Worm (Caenorhabditis elegans) whole organism, L1 larva: Measurements from ENCODE around the gene pus-1.

Source experiments
- ceh-82 ChIP-seq, 3 experiments: fragments of 150-350 bp in 1 of 3; sonication (generic microtip) in 2 of 3; optimal IDR thresholded peaks; 2 replicates each; lab custom pipeline; 2014 to 2017; ENCODE audit warnings: missing biosample characterization in 3 of 3, missing genetic modification characterization in 3 of 3
- dpl-1 ChIP-seq, 3 experiments: fragments of 150-350 bp in 2 of 3; sonication (generic microtip) in 1 of 3; optimal IDR thresholded peaks; 2 replicates each; lab custom pipeline; 2014 to 2017; ENCODE audit warnings: missing biosample characterization in 3 of 3, missing genetic modification characterization in 3 of 3, missing genetic modification reagents in 3 of 3
- jun-1 ChIP-seq: fragments of 150-350 bp; optimal IDR thresholded peaks from 2 replicates; lab custom pipeline; 2014; ENCODE audit warnings: missing biosample characterization, missing genetic modification reagents, missing genetic modification characterization
- mdl-1 ChIP-seq, 2 experiments: fragments of 150-350 bp; optimal IDR thresholded peaks; 2 replicates each; lab custom pipeline; 2014 to 2017; ENCODE audit warnings: missing biosample characterization in 2 of 2, missing genetic modification characterization in 2 of 2, inconsistent platforms in 1 of 2
- mep-1 ChIP-seq: fragments of 150-350 bp; optimal IDR thresholded peaks from 2 replicates; lab custom pipeline; 2014; ENCODE audit warnings: missing biosample characterization, missing genetic modification characterization
- nhr-12 ChIP-seq: sonication (generic microtip); optimal IDR thresholded peaks from 2 replicates; lab custom pipeline; 2017; ENCODE audit warnings: missing biosample characterization, missing genetic modification characterization
- nhr-28 ChIP-seq: fragments of 150-350 bp; optimal IDR thresholded peaks from 2 replicates; lab custom pipeline; 2014; ENCODE audit warnings: missing biosample characterization, missing genetic modification characterization
- sox-4 ChIP-seq: sonication (generic microtip); optimal IDR thresholded peaks from 2 replicates; lab custom pipeline; 2016; ENCODE audit warnings: missing genetic modification characterization, missing compliant biosample characterization
- unc-86 ChIP-seq: sonication (generic microtip); optimal IDR thresholded peaks from 2 replicates; lab custom pipeline; 2016; ENCODE audit warnings: missing genetic modification characterization, missing compliant biosample characterization

- TF ChIP-seq dpl-1 (GFP tag; optimal IDR thresholded peaks at IDR 0.05; lab: Kevin White, UChicago) (no peak), nhr-28 (tag; lab: Kevin White, UChicago) (no peak), ceh-82 (tag; optimal IDR thresholded peaks at IDR 0.05; lab: Kevin White, UChicago) (no peak), mep-1 (tag; lab: Kevin White, UChicago) (no peak), unc-86 (tag; lab: Kevin White, UChicago) (no peak), sox-4 (tag; lab: Kevin White, UChicago) (no peak), nhr-12 (no peak), jun-1 (no peak), mdl-1 (tag; optimal IDR thresholded peaks at IDR 0.05; lab: Kevin White, UChicago) (no peak)
These were observed 673 bp downstream of the pus-1 start for ce11 chrV:16794079-16794478.
